Fruit fly (Drosophila melanogaster) whole organism, pupa: Measurements from ENCODE around the gene kek4.
A peak's percentile ranks its signal among the peaks of the same experiment; 100 is the strongest.

ENCODE experiments used
- CG10348 ChIP-seq: fragments of 200-800 bp; sonication (Bioruptor generic); IDR thresholded peaks from 2 replicates; pipeline ENCODE4 v1.3.6; 2022; ENCODE audit warnings: missing biosample characterization, missing genetic modification characterization
- CG12605 ChIP-seq: fragments of 200-800 bp; sonication (Bioruptor generic); IDR thresholded peaks from 2 replicates; pipeline ENCODE4 v1.3.6; 2022; ENCODE audit warnings: missing biosample characterization, missing genetic modification characterization
- CG13204 ChIP-seq: fragments of 200-800 bp; sonication (Bioruptor generic); optimal IDR thresholded peaks from 2 replicates; lab custom pipeline; 2018; ENCODE audit warnings: missing biosample characterization, mild to moderate bottlenecking, missing genetic modification characterization, moderate library complexity
- CG14655 ChIP-seq: fragments of 200-800 bp; sonication (Bioruptor generic); optimal IDR thresholded peaks from 3 replicates; lab custom pipeline; 2017; ENCODE audit warnings: mild to moderate bottlenecking, missing biosample characterization, missing genetic modification reagents, missing genetic modification characterization
- CG15710 ChIP-seq: fragments of 200-800 bp; sonication (Bioruptor generic); optimal IDR thresholded peaks from 2 replicates; lab custom pipeline; 2018; ENCODE audit warnings: missing biosample characterization, mild to moderate bottlenecking, missing genetic modification characterization, moderate library complexity
- CG17806 ChIP-seq: fragments of 200-800 bp; sonication (Bioruptor generic); optimal IDR thresholded peaks from 2 replicates; lab custom pipeline; 2018; ENCODE audit warnings: missing biosample characterization, mild to moderate bottlenecking, missing genetic modification characterization, moderate library complexity
- CG32121 ChIP-seq: fragments of 200-800 bp; sonication (Bioruptor generic); IDR thresholded peaks from 2 replicates; pipeline ENCODE4 v1.3.6; 2022; ENCODE audit warnings: missing biosample characterization, missing genetic modification characterization
- CG34367 ChIP-seq: fragments of 200-800 bp; sonication (Bioruptor generic); optimal IDR thresholded peaks from 2 replicates; lab custom pipeline; 2018; ENCODE audit warnings: missing biosample characterization, mild to moderate bottlenecking, missing genetic modification characterization
- CG4496 ChIP-seq: fragments of 200-800 bp; sonication (Bioruptor generic); IDR thresholded peaks from 3 replicates; pipeline ENCODE4 v1.3.6; 2022; ENCODE audit warnings: missing biosample characterization, missing genetic modification characterization
- CG8159 ChIP-seq: fragments of 200-800 bp; sonication (Bioruptor generic); optimal IDR thresholded peaks from 3 replicates; lab custom pipeline; 2018; ENCODE audit warnings: missing biosample characterization, mild to moderate bottlenecking, missing genetic modification characterization, moderate library complexity
- CG8301 ChIP-seq: fragments of 200-800 bp; sonication (Bioruptor generic); optimal IDR thresholded peaks from 2 replicates; lab custom pipeline; 2018; ENCODE audit warnings: missing biosample characterization, mild to moderate bottlenecking, missing genetic modification characterization
- CG9948 ChIP-seq: fragments of 200-800 bp; sonication (Bioruptor generic); optimal IDR thresholded peaks from 2 replicates; lab custom pipeline; 2018; ENCODE audit warnings: missing biosample characterization, mild to moderate bottlenecking, missing genetic modification characterization, moderate library complexity
- D1 ChIP-seq: fragments of 200-800 bp; sonication (Bioruptor generic); optimal IDR thresholded peaks from 2 replicates; lab custom pipeline; 2018; ENCODE audit warnings: missing biosample characterization, mild to moderate bottlenecking, missing genetic modification characterization, moderate library complexity
- EcR ChIP-seq: fragments of 200-800 bp; sonication (Bioruptor generic); optimal IDR thresholded peaks from 3 replicates; lab custom pipeline; 2019; ENCODE audit warnings: missing biosample characterization, missing genetic modification characterization, mild to moderate bottlenecking, moderate library complexity, missing genetic modification reagents
- Ets98B ChIP-seq: fragments of 200-800 bp; sonication (Bioruptor generic); IDR thresholded peaks from 2 replicates; pipeline ENCODE4 v1.3.6; 2022; ENCODE audit warnings: missing biosample characterization, missing genetic modification characterization
- Pif1A ChIP-seq: fragments of 200-800 bp; sonication (Bioruptor generic); optimal IDR thresholded peaks from 3 replicates; lab custom pipeline; 2016; ENCODE audit warnings: missing biosample characterization, missing genetic modification characterization
- Pif1B ChIP-seq: fragments of 200-800 bp; sonication (Bioruptor generic); optimal IDR thresholded peaks from 3 replicates; lab custom pipeline; 2016; ENCODE audit warnings: missing biosample characterization, missing genetic modification characterization
- Snoo ChIP-seq: fragments of 200-800 bp; sonication (Bioruptor generic); optimal IDR thresholded peaks from 3 replicates; lab custom pipeline; 2017; ENCODE audit warnings: missing biosample characterization, mild to moderate bottlenecking, missing genetic modification characterization, inconsistent platforms
- fd96Ca ChIP-seq: fragments of 200-800 bp; sonication (Bioruptor generic); IDR thresholded peaks from 3 replicates; pipeline ENCODE4 v1.3.6; 2022; ENCODE audit warnings: missing biosample characterization, missing genetic modification characterization
- gl ChIP-seq: fragments of 200-800 bp; sonication (Bioruptor generic); optimal IDR thresholded peaks from 2 replicates; lab custom pipeline; 2018; ENCODE audit warnings: missing biosample characterization, mild to moderate bottlenecking, missing genetic modification characterization
- rn ChIP-seq: fragments of 200-800 bp; sonication (Bioruptor generic); IDR thresholded peaks from 2 replicates; pipeline ENCODE4 v1.3.6; 2022; ENCODE audit warnings: missing biosample characterization, missing genetic modification characterization

kek4 gene

DNA sequence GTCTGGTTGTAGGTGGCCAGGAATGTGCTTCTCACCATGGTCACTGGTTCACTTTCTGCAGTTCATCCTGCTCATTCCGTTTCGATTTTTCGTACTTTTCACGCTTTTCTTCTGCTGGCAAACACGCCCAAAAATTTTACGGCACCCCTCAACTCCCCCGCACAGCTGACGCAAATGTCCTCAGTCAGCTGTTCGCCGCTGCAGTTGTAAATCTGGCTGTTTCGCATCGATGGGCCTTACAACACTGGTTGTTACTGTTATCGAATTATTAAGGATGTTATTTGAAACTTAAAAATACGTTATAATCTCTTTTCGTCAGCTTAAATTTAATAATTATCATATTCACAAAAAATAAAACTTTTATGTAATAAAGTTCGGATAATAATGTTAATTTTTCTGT is 32.7 kb downstream of the kek4 start, which contains the start of gene Mgat3:
TSS of gene Mgat3 (minus strand) at position 182 of the 400 bp plus-strand sequence.
- TF ChIP-seq D1 (tag; lab: Kevin White, UChicago) = no peak
- no peak for TF ChIP-seq CG8159 (tag; lab: Kevin White, UChicago)
- TF ChIP-seq Ets98B (GFP tag; lab: Robert Waterston, UW) = no peak
- TF ChIP-seq CG34367 = no peak
- TF ChIP-seq rn (GFP tag; lab: Robert Waterston, UW) = no peak
- no peak for TF ChIP-seq Pif1B (GFP tag; lab: Kevin White, UChicago)
- TF ChIP-seq CG14655 (GFP tag; lab: Kevin White, UChicago) = no peak
- TF ChIP-seq CG10348 (GFP tag; lab: Robert Waterston, UW) = no peak
- TF ChIP-seq CG4496 (GFP tag; lab: Robert Waterston, UW) = no peak
- TF ChIP-seq CG9948 (tag; lab: Kevin White, UChicago) = no peak
- no peak for TF ChIP-seq CG17806 (tag; lab: Kevin White, UChicago)
- TF ChIP-seq fd96Ca (GFP tag; lab: Robert Waterston, UW) = no peak

DNA sequence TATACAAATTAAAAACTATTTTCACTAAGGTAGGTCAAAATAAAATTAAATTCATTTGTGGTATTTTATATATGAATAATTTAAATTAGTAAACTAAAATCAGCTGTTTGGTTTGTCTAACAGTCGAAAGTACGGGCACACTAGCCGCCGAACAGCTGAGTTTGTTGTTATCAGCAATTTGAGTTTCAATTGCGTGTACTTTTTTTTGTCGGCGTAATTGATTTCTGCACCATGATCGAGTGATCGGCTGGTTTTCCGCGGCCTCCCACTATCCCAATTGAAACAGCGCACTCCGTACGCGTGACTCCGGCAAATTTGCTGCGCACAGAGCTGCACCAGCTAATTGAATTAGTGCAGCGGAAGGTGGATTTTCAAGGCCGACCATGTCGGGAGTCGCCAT is 36.1 kb downstream of the kek4 start, which contains the start of gene Alg7:
TSS of gene Alg7 (plus strand) at position 153 of the 400 bp plus-strand sequence.
- no peak for TF ChIP-seq Pif1B (GFP tag; lab: Kevin White, UChicago)
- no peak for TF ChIP-seq Pif1A
- no peak for TF ChIP-seq CG12605 (GFP tag; lab: Robert Waterston, UW)
- no peak for TF ChIP-seq CG34367
- TF ChIP-seq CG4496 (GFP tag; lab: Robert Waterston, UW) = no peak
- no peak for TF ChIP-seq CG15710 (tag; lab: Kevin White, UChicago)
- no peak for TF ChIP-seq CG8159 (tag; lab: Kevin White, UChicago)
- TF ChIP-seq CG32121 (GFP tag; lab: Robert Waterston, UW) = no peak
- TF ChIP-seq Ets98B (GFP tag; lab: Robert Waterston, UW) = no peak
- no peak for TF ChIP-seq rn (GFP tag; lab: Robert Waterston, UW)
- TF ChIP-seq Snoo (tag; lab: Kevin White, UChicago) = no peak
- no peak for TF ChIP-seq CG8301 (tag; lab: Kevin White, UChicago)
- no peak for TF ChIP-seq D1 (tag; lab: Kevin White, UChicago)
- TF ChIP-seq CG17806 (tag; lab: Kevin White, UChicago) = no peak
- TF ChIP-seq gl (tag; lab: Kevin White, UChicago) = no peak

DNA sequence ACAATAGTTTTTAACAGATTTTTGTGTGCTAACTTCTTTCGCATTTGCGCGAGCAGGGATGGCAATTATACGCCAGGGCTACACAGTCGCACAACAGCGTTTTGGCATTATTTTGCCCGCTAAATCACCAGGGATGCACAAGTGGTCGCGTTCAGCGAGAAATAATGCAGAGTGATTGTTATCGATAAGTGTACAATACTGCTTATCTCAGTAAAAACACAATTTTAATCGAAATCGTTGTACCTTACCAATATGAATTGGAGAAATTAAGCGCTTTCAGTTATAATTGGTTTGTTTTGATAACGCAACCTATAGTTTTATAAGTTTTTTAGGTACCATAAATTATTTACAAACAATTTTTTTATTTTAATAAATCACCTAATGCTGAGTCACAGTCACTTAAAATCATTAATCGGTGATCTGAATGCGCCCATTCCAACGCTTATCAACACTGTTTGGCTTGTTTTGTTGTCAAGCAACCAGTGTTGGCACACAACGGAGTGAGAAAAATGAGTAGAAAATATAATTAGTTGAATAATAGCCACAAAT is 38.4 kb downstream of the kek4 start, which contains the start of the genes Sfmbt and CG5439:
TSS of gene Sfmbt (minus strand) at position 85 of the 549 bp plus-strand sequence.
TSS of gene CG5439 (plus strand) at position 450 of the 549 bp plus-strand sequence.
- no peak for TF ChIP-seq Pif1B (GFP tag; lab: Kevin White, UChicago)
- TF ChIP-seq CG4496 (GFP tag; lab: Robert Waterston, UW) = peak; percentile 43; the same call in 1 of the 3 replicates
- TF ChIP-seq CG9948 (tag; lab: Kevin White, UChicago) = peak; percentile 51
- peak; percentile 66; the same call in 2 of the 3 replicates for TF ChIP-seq fd96Ca (GFP tag; lab: Robert Waterston, UW)
- TF ChIP-seq CG32121 (GFP tag; lab: Robert Waterston, UW) = 0 out of 2 replicates have a peak, but pooled peaks have one; percentile 23
- TF ChIP-seq CG17806 (tag; lab: Kevin White, UChicago) = peak; percentile 53
- peak; percentile 8 for TF ChIP-seq CG34367
- peak; percentile 39 for TF ChIP-seq rn (GFP tag; lab: Robert Waterston, UW)
- no peak for TF ChIP-seq EcR (GFP tag; lab: Kevin White, UChicago)
- TF ChIP-seq CG8159 (tag; lab: Kevin White, UChicago) = peak; percentile 62
- no peak for TF ChIP-seq Ets98B (GFP tag; lab: Robert Waterston, UW)
- TF ChIP-seq Snoo (tag; lab: Kevin White, UChicago) = peak; percentile 71
- no peak for TF ChIP-seq CG8301 (tag; lab: Kevin White, UChicago)
- TF ChIP-seq CG15710 (tag; lab: Kevin White, UChicago) = peak; percentile 68

DNA sequence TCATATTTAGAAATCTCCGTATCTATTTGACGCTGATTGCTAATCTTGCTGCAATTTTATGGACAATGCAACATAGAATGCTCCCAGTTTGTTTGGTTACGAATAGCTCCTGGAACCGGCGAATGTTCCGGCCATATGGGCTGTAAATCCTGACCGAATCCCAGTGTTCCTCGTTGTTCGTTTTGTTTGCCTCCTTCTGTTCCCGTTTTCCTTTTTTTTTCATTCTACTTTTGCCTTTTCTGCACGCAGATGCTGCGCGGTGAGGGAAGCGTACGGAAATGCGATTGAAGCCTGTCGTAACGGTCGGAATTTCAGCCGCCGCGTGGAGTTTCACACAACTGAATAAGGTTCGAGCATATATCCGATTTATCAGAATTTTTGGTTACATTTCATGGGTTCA is 39.0 kb downstream of the kek4 start, which contains the start of gene CG43925:
TSS of gene CG43925 (plus strand) at position 301 of the 400 bp plus-strand sequence.
- TF ChIP-seq Pif1A (no peak), Snoo (tag; lab: Kevin White, UChicago) (no peak), CG10348 (GFP tag; lab: Robert Waterston, UW) (no peak)
- TF ChIP-seq, all 21 proteins: peak for 0

- TF ChIP-seq CG12605 (GFP tag; lab: Robert Waterston, UW) (peak; percentile 17; the same call in 1 of the 2 replicates), CG4496 (GFP tag; lab: Robert Waterston, UW) (no peak; the same call in 2 of the 3 replicates)
These were observed 49.3 kb downstream of the kek4 start, which contains the start of gene DnaJ-H for dm6 chr2L:13165802-13166347. Gene DnaJ-H, minus strand, starts transcription at chr2L:13166072.

dm6 chr2L:13164994-13165801 is 50.0 kb downstream of the kek4 start, which contains the start of gene Sirt1:
Gene Sirt1, plus strand, starts transcription at chr2L:13165564.
- peak; percentile 88 for TF ChIP-seq CG9948 (tag; lab: Kevin White, UChicago)
- TF ChIP-seq gl (tag; lab: Kevin White, UChicago) = peak; percentile 29
- TF ChIP-seq Pif1B (GFP tag; lab: Kevin White, UChicago) = no peak
- TF ChIP-seq fd96Ca (GFP tag; lab: Robert Waterston, UW) = 0 out of 3 replicates have a peak, but pooled peaks have one; percentile 45
- TF ChIP-seq D1 (tag; lab: Kevin White, UChicago) = no peak
- TF ChIP-seq Snoo (tag; lab: Kevin White, UChicago) = peak; percentile 82
- peak; percentile 37; the same call in 1 of the 2 replicates for TF ChIP-seq Ets98B (GFP tag; lab: Robert Waterston, UW)
- peak; percentile 81 for TF ChIP-seq CG8301 (tag; lab: Kevin White, UChicago)
- 0 out of 2 replicates have a peak, but pooled peaks have one; percentile 32 for TF ChIP-seq rn (GFP tag; lab: Robert Waterston, UW)
- TF ChIP-seq CG12605 (GFP tag; lab: Robert Waterston, UW) = no peak
- TF ChIP-seq CG34367 = peak; percentile 80
- peak; percentile 87 for TF ChIP-seq CG15710 (tag; lab: Kevin White, UChicago)
- 0 out of 2 replicates have a peak, but pooled peaks have one; percentile 13 for TF ChIP-seq CG32121 (GFP tag; lab: Robert Waterston, UW)
- TF ChIP-seq CG4496 (GFP tag; lab: Robert Waterston, UW) = peak; percentile 63
- peak; percentile 29 for TF ChIP-seq EcR (GFP tag; lab: Kevin White, UChicago)
- TF ChIP-seq CG14655 (GFP tag; lab: Kevin White, UChicago) = no peak
- peak; percentile 91 for TF ChIP-seq CG8159 (tag; lab: Kevin White, UChicago)
- TF ChIP-seq CG13204 = peak; percentile 23
- peak; percentile 78 for TF ChIP-seq CG17806 (tag; lab: Kevin White, UChicago)
- TF ChIP-seq Pif1A = peak; percentile 44
- no peak for TF ChIP-seq CG10348 (GFP tag; lab: Robert Waterston, UW)
- TF ChIP-seq, all 21 proteins: peak for 16
